Fruit fly (Drosophila melanogaster) whole organism, wandering third instar larva: Measurements from ENCODE around the gene CG7841.
A peak's percentile ranks its signal among the peaks of the same experiment; 100 is the strongest.

Experiments used
- CG32264 ChIP-seq: fragments of 200-800 bp; sonication (Bioruptor generic); optimal IDR thresholded peaks from 2 replicates; lab custom pipeline; 2016; ENCODE audit warnings: missing biosample characterization, missing genetic modification characterization
- CG9705 ChIP-seq: fragments of 200-800 bp; sonication (Bioruptor generic); optimal IDR thresholded peaks from 2 replicates; lab custom pipeline; 2018; ENCODE audit warnings: missing biosample characterization, mild to moderate bottlenecking, missing genetic modification characterization
- CrebA ChIP-seq: fragments of 200-800 bp; sonication (Bioruptor generic); optimal IDR thresholded peaks from 2 replicates; lab custom pipeline; 2016; ENCODE audit warnings: missing biosample characterization, mild to moderate bottlenecking, missing genetic modification characterization, borderline replicate concordance
- Dfd ChIP-seq: fragments of >200 bp; optimal IDR thresholded peaks from 2 replicates; lab custom pipeline; 2017; ENCODE audit warnings: missing biosample characterization, missing genetic modification characterization
- Dif ChIP-seq: fragments of 200-275, 200-300 bp; sonication (Bioruptor generic); optimal IDR thresholded peaks from 2 replicates; lab custom pipeline; 2018; ENCODE audit warnings: missing biosample characterization, missing genetic modification characterization; ENCODE audit not compliant: partially characterized antibody
- Hr78 ChIP-seq: fragments of >200 bp; optimal IDR thresholded peaks from 2 replicates; lab custom pipeline; 2017; ENCODE audit warnings: missing biosample characterization, missing genetic modification characterization
- Hr83 ChIP-seq: fragments of 200-300 bp; sonication (Bioruptor generic); optimal IDR thresholded peaks from 2 replicates; lab custom pipeline; 2016; ENCODE audit warnings: missing biosample characterization, mild to moderate bottlenecking, missing genetic modification characterization, moderate library complexity; ENCODE audit not compliant: poor library complexity, severe bottlenecking
- Jra ChIP-seq: sonication (Bioruptor generic); optimal IDR thresholded peaks from 2 replicates; lab custom pipeline; 2016; ENCODE audit warnings: missing biosample characterization, missing genetic modification characterization
- Mio ChIP-seq: sonication (Bioruptor generic); optimal IDR thresholded peaks from 2 replicates; lab custom pipeline; 2016; ENCODE audit warnings: missing biosample characterization, missing genetic modification characterization
- Myc ChIP-seq: fragments of >200 bp; optimal IDR thresholded peaks from 2 replicates; lab custom pipeline; 2017
- OdsH ChIP-seq: fragments of 200-800 bp; sonication (Bioruptor generic); optimal IDR thresholded peaks from 2 replicates; lab custom pipeline; 2016; ENCODE audit warnings: missing biosample characterization, mild to moderate bottlenecking, missing genetic modification characterization
- Rel ChIP-seq, 2 experiments: fragments of 200-800 bp; sonication (Bioruptor generic) in 1 of 2; optimal IDR thresholded peaks; 2 replicates in 1 of 2; 3 replicates in 1 of 2; lab custom pipeline; 2016 to 2019; ENCODE audit warnings: mild to moderate bottlenecking in 2 of 2, missing biosample characterization in 2 of 2, missing genetic modification characterization in 2 of 2, moderate library complexity in 1 of 2
- Vsx2 ChIP-seq: fragments of 200-300, 225-300 bp; sonication (Bioruptor generic); optimal IDR thresholded peaks from 2 replicates; lab custom pipeline; 2018; ENCODE audit warnings: missing biosample characterization, missing genetic modification characterization; ENCODE audit not compliant: partially characterized antibody
- br ChIP-seq: fragments of 200-800 bp; sonication (Bioruptor generic); optimal IDR thresholded peaks from 2 replicates; lab custom pipeline; 2016; ENCODE audit warnings: missing biosample characterization, missing genetic modification characterization
- brk ChIP-seq: fragments of 200-800 bp; sonication (Bioruptor generic); optimal IDR thresholded peaks from 2 replicates; lab custom pipeline; 2016; ENCODE audit warnings: missing biosample characterization, mild to moderate bottlenecking, missing genetic modification characterization
- dl ChIP-seq, 2 experiments: fragments of 175-275, 200-275 bp in 1 of 2; fragments of 200-275 bp in 1 of 2; sonication (Bioruptor generic); optimal IDR thresholded peaks; lab custom pipeline; 2018; ENCODE audit warnings: mild to moderate bottlenecking in 2 of 2, missing biosample characterization in 2 of 2, missing genetic modification characterization in 2 of 2, moderate library complexity in 2 of 2; ENCODE audit not compliant: partially characterized antibody in 2 of 2, insufficient read depth in 1 of 2
- dmrt93B ChIP-seq: fragments of 200-800 bp; sonication (Bioruptor generic); optimal IDR thresholded peaks from 2 replicates; lab custom pipeline; 2018; ENCODE audit warnings: missing biosample characterization, mild to moderate bottlenecking, missing genetic modification characterization
- foxo ChIP-seq, 2 experiments: fragments of 200-800 bp; sonication (Bioruptor generic); optimal IDR thresholded peaks; 2 replicates in 1 of 2; 3 replicates in 1 of 2; lab custom pipeline; 2016 to 2017; ENCODE audit warnings: missing biosample characterization in 2 of 2, missing genetic modification characterization in 2 of 2
- fru ChIP-seq: fragments of 200-800 bp; sonication (Bioruptor generic); optimal IDR thresholded peaks from 3 replicates; lab custom pipeline; 2016; ENCODE audit warnings: missing biosample characterization, mild to moderate bottlenecking, missing genetic modification characterization
- lola ChIP-seq: fragments of >200 bp; optimal IDR thresholded peaks from 2 replicates; lab custom pipeline; 2017; ENCODE audit warnings: missing biosample characterization, missing genetic modification characterization
- psq ChIP-seq: fragments of 200-800 bp; sonication (Bioruptor generic); optimal IDR thresholded peaks from 3 replicates; lab custom pipeline; 2017; ENCODE audit warnings: missing biosample characterization, mild to moderate bottlenecking, missing genetic modification characterization, moderate library complexity
- rgr ChIP-seq: fragments of 200-800 bp; sonication (Bioruptor generic); optimal IDR thresholded peaks from 3 replicates; lab custom pipeline; 2016; ENCODE audit warnings: missing biosample characterization, mild to moderate bottlenecking, missing genetic modification characterization
- sage ChIP-seq: fragments of 200-800 bp; sonication (Bioruptor generic); optimal IDR thresholded peaks from 2 replicates; lab custom pipeline; 2016; ENCODE audit warnings: missing biosample characterization, mild to moderate bottlenecking, missing genetic modification characterization
- sv ChIP-seq: fragments of 200-800 bp; sonication (Bioruptor generic); optimal IDR thresholded peaks from 3 replicates; lab custom pipeline; 2016; ENCODE audit warnings: missing biosample characterization, missing genetic modification characterization
- tai ChIP-seq: sonication (Bioruptor generic); optimal IDR thresholded peaks from 2 replicates; lab custom pipeline; 2016; ENCODE audit warnings: missing biosample characterization, missing genetic modification characterization
- woc ChIP-seq: sonication (Bioruptor generic); optimal IDR thresholded peaks from 2 replicates; lab custom pipeline; 2016; ENCODE audit warnings: missing biosample characterization, mild to moderate bottlenecking, missing genetic modification characterization

Gene CG7841

DNA sequence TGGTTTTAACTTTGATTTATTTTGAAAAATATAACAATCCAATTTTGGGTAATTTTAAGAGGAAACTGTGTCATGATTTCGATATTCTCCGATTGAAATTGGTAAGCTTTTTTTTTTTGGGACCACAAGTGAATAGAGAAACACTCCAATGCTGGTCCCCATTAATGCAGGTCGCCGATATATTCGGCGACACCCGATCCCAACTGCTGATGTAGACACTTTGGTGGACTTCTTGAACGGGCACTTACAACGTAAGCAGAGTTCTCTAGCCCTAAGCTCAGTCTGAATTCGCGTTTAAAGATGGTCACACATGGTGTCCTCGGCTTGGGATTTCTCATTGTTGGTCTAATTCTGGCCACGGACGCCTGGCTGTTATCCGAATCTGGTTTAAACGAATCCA, 12.3 kb upstream of the CG7841 start, which contains the start of gene yellow-k:
yellow-k (plus strand) TSS at position 301 of the 400 bp plus-strand sequence.
- no peak for TF ChIP-seq OdsH (GFP tag; lab: Kevin White, UChicago)
- no peak for TF ChIP-seq dl (GFP tag; optimal IDR thresholded peaks at IDR 0.05; lab: Kevin White, UChicago; ENCODE audit: insufficient read depth in 1 of 2, partially characterized antibody in 2 of 2)
- no peak for TF ChIP-seq lola
- no peak for TF ChIP-seq br
- TF ChIP-seq psq: no peak
- TF ChIP-seq woc: no peak
- TF ChIP-seq, all 38 proteins: peak for 0

- TF ChIP-seq Rel (GFP tag; optimal IDR thresholded peaks at IDR 0.05; lab: Kevin White, UChicago): no peak
- TF ChIP-seq Rel (tag; optimal IDR thresholded peaks at IDR 0.05; lab: Kevin White, UChicago): peak; percentile 98
- no peak for TF ChIP-seq rgr (GFP tag; lab: Kevin White, UChicago)
- no peak for TF ChIP-seq Dif (GFP tag; lab: Kevin White, UChicago)
Observed at dm6 chr3L:15519920-15520319, 11.9 kb upstream of the CG7841 start.

dm6 chr3L:15519492-15519891, 11.4 kb upstream of the CG7841 start, which contains the start of gene mex1:
Gene mex1 (minus strand): TSS chr3L:15519592.
- TF ChIP-seq Jra (GFP tag; lab: Kevin White, UChicago): no peak
- no peak for TF ChIP-seq fru
- no peak for TF ChIP-seq Myc (lab: Kevin White, UChicago)
- TF ChIP-seq rgr (GFP tag; lab: Kevin White, UChicago): no peak
- no peak for TF ChIP-seq Vsx2 (GFP tag; lab: Kevin White, UChicago)
- TF ChIP-seq Dif (GFP tag; lab: Kevin White, UChicago): no peak

DNA sequence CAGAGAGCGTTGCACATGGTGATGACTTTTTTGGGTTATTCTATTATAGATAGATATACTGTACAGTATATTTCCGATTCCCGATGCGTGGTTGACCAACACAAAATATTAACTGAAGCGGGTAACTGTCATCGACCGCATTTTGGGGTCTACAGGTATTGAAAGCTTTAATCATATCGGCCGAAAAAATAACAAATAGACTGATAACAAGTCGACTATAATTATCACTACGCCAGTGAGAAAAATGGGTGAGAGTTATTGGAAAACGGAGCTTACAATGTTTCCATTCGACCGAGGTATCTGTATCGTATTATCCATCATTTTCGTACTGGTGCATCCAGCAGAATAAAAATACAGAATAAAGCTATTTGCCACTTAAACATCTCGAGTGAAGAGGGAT, 10.3 kb upstream of the CG7841 start:
- TF ChIP-seq Dif (GFP tag; lab: Kevin White, UChicago): no peak
- TF ChIP-seq Hr78: no peak
- no peak for TF ChIP-seq Rel (GFP tag; optimal IDR thresholded peaks at IDR 0.05; lab: Kevin White, UChicago)
- TF ChIP-seq Rel (tag; optimal IDR thresholded peaks at IDR 0.05; lab: Kevin White, UChicago): peak; percentile 45
- TF ChIP-seq OdsH (GFP tag; lab: Kevin White, UChicago): no peak

dm6 chr3L:15517508-15517907, 9.5 kb upstream of the CG7841 start:
- TF ChIP-seq Rel (GFP tag; optimal IDR thresholded peaks at IDR 0.05; lab: Kevin White, UChicago): no peak
- peak; percentile 28 for TF ChIP-seq Rel (tag; optimal IDR thresholded peaks at IDR 0.05; lab: Kevin White, UChicago)
- no peak for TF ChIP-seq Jra (GFP tag; lab: Kevin White, UChicago)
- TF ChIP-seq CG9705 (GFP tag; lab: Kevin White, UChicago): no peak

dm6 chr3L:15516956-15517355, 8.9 kb upstream of the CG7841 start, which contains the start of gene CG13454:
Gene CG13454 (minus strand): TSS chr3L:15517056.
- TF ChIP-seq sage (GFP tag; lab: Kevin White, UChicago) (no peak), dl (GFP tag; optimal IDR thresholded peaks at IDR 0.05; lab: Kevin White, UChicago; ENCODE audit: insufficient read depth in 1 of 2, partially characterized antibody in 2 of 2) (no peak), dmrt93B (GFP tag; lab: Kevin White, UChicago) (no peak), foxo (GFP tag; optimal IDR thresholded peaks at IDR 0.05; lab: Kevin White, UChicago) (no peak), CrebA (no peak), CG32264 (GFP tag; lab: Kevin White, UChicago) (no peak), Hr78 (no peak), OdsH (GFP tag; lab: Kevin White, UChicago) (no peak), sv (GFP tag; lab: Kevin White, UChicago) (no peak), tai (GFP tag; lab: Kevin White, UChicago) (no peak), lola (no peak), CG9705 (GFP tag; lab: Kevin White, UChicago) (no peak), Jra (GFP tag; lab: Kevin White, UChicago) (no peak), Hr83 (GFP tag; lab: Kevin White, UChicago) (no peak), Mio (GFP tag; lab: Kevin White, UChicago) (no peak), psq (no peak), Dfd (GFP tag; lab: Kevin White, UChicago) (no peak), brk (GFP tag; lab: Kevin White, UChicago) (no peak)
